Worm (Caenorhabditis elegans) whole organism, L4/young adult: ENCODE measurements around the gene F46G10.1.

Source experiments
- dao-5 ChIP-seq: sonication (generic microtip); optimal IDR thresholded peaks from 2 replicates; lab custom pipeline; 2016; ENCODE audit warnings: missing genotype, missing genetic modification characterization, moderate library complexity, missing compliant biosample characterization
- him-1 ChIP-seq: sonication (generic microtip); optimal IDR thresholded peaks from 2 replicates; lab custom pipeline; 2016; ENCODE audit warnings: missing genotype, missing genetic modification reagents, missing genetic modification characterization, missing compliant biosample characterization

DNA sequence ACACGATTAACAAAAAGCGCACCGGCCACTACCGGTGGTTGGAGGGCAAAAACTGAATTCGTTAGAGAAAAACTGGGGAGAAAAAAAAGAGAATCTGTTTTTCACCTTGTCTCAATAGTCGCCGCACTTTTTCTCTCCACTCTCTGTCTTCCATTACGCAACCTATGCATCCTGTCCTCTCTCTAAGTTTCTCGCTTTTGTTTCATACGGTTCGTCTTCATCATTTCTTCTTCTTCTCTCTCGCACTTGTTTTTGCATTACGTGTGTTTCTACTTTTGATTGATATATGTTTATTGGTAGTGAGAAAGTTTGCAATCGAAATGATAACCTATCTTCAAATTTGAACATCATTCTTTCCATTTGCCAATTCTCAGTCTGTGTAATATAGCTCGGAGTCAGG lies 9.0 kb upstream of the F46G10.1 start:
- no peak for TF ChIP-seq dao-5 (tag; lab: Kevin White, UChicago)
- no peak for TF ChIP-seq him-1 (tag; lab: Kevin White, UChicago)
